Worm (Caenorhabditis elegans): ENCODE data around the gene dop-5.
A peak's percentile ranks its signal among the peaks of the same experiment; 100 is the strongest.

ce11 chrV:11314025-11314880 is 51.8 kb downstream of the dop-5 start:
- peak; percentile 99 for TF ChIP-seq ztf-23 (GFP tag; IDR thresholded peaks at IDR 0.05)
- TF ChIP-seq ref-1 (GFP tag; conservative IDR thresholded peaks at IDR 0.05): peak; percentile 99
- peak; percentile 98 for TF ChIP-seq cog-1 (tag; optimal IDR thresholded peaks at IDR 0.05)
- peak; percentile 99 for TF ChIP-seq T22C8.4 (GFP tag; IDR thresholded peaks at IDR 0.05)
